Worm (Caenorhabditis elegans): ENCODE data around the gene C36C9.4.

ce11 chrX:1667056-1667455 is 29.7 kb downstream of the C36C9.4 start:
- TF ChIP-seq nhr-25 (tag; optimal IDR thresholded peaks at IDR 0.05) (no peak), snpc-4 (tag; optimal IDR thresholded peaks at IDR 0.05) (no peak)
